Fruit fly (Drosophila melanogaster) whole organism, embryonic: ENCODE measurements around the gene TfIIFbeta.

Experiments used
- Aef1 ChIP-seq: fragments of 200-800 bp; sonication (Bioruptor generic); IDR thresholded peaks from 3 replicates; pipeline ENCODE4 v1.3.6; 2022; ENCODE audit warnings: missing biosample characterization, missing genetic modification characterization
- CG10274 ChIP-seq: fragments of 200-800 bp; sonication (Bioruptor generic); optimal IDR thresholded peaks from 3 replicates; lab custom pipeline; 2017; ENCODE audit warnings: missing biosample characterization, mild to moderate bottlenecking, missing genetic modification characterization
- CG10431 ChIP-seq: fragments of 200-800 bp; sonication (Bioruptor generic); optimal IDR thresholded peaks from 3 replicates; lab custom pipeline; 2018; ENCODE audit warnings: missing biosample characterization, mild to moderate bottlenecking, missing genetic modification characterization
- CG12219 ChIP-seq: fragments of 200-800 bp; sonication (Bioruptor generic); optimal IDR thresholded peaks from 3 replicates; lab custom pipeline; 2018; ENCODE audit warnings: missing biosample characterization, mild to moderate bottlenecking, missing genetic modification characterization
- CG13424 ChIP-seq: fragments of 200-800 bp; sonication (Bioruptor generic); optimal IDR thresholded peaks from 2 replicates; lab custom pipeline; 2019; ENCODE audit warnings: missing biosample characterization, mild to moderate bottlenecking, missing genetic modification characterization, moderate library complexity
- CG1529 ChIP-seq: fragments of 200-800 bp; sonication (Bioruptor generic); optimal IDR thresholded peaks from 3 replicates; lab custom pipeline; 2018; ENCODE audit warnings: missing biosample characterization, missing genetic modification characterization
- CG15514 ChIP-seq: fragments of 200-800 bp; sonication (Bioruptor generic); optimal IDR thresholded peaks from 3 replicates; lab custom pipeline; 2017; ENCODE audit warnings: missing biosample characterization, missing genetic modification characterization, mild to moderate bottlenecking, moderate library complexity, missing genetic modification reagents
- CG15601 ChIP-seq: fragments of 200-800 bp; sonication (Bioruptor generic); optimal IDR thresholded peaks from 3 replicates; lab custom pipeline; 2019; ENCODE audit warnings: missing biosample characterization, mild to moderate bottlenecking, missing genetic modification characterization, moderate library complexity
- CG16815 ChIP-seq: fragments of 200-800 bp; sonication (Bioruptor generic); optimal IDR thresholded peaks from 3 replicates; lab custom pipeline; 2017; ENCODE audit warnings: missing biosample characterization, mild to moderate bottlenecking, missing genetic modification characterization
- CG17186 ChIP-seq: fragments of 200-800 bp; sonication (Bioruptor generic); optimal IDR thresholded peaks from 3 replicates; lab custom pipeline; 2017; ENCODE audit warnings: missing biosample characterization, missing genetic modification reagents, missing genetic modification characterization
- CG17829 ChIP-seq: fragments of 200-800 bp; optimal IDR thresholded peaks from 2 replicates; lab custom pipeline; 2019; ENCODE audit warnings: missing biosample characterization, mild to moderate bottlenecking, missing genetic modification characterization, moderate library complexity
- CG17912 ChIP-seq: fragments of 200-800 bp; sonication (Bioruptor generic); optimal IDR thresholded peaks from 2 replicates; lab custom pipeline; 2018; ENCODE audit warnings: missing biosample characterization, mild to moderate bottlenecking, missing genetic modification characterization
- CG18476 ChIP-seq: fragments of 200-800 bp; sonication (Bioruptor generic); optimal IDR thresholded peaks from 2 replicates; lab custom pipeline; 2016; ENCODE audit warnings: missing biosample characterization, mild to moderate bottlenecking, missing genetic modification characterization
- CG2116 ChIP-seq: fragments of 200-800 bp; sonication (Bioruptor generic); optimal IDR thresholded peaks from 3 replicates; lab custom pipeline; 2018; ENCODE audit warnings: missing biosample characterization, mild to moderate bottlenecking, missing genetic modification characterization
- CG30431 ChIP-seq: fragments of 200-800 bp; sonication (Bioruptor generic); optimal IDR thresholded peaks from 2 replicates; lab custom pipeline; 2017; ENCODE audit warnings: missing biosample characterization, missing genetic modification characterization
- CG7963 ChIP-seq: fragments of 200-800 bp; sonication (Bioruptor generic); IDR thresholded peaks from 3 replicates; pipeline ENCODE4 v1.3.6; 2022; ENCODE audit warnings: missing biosample characterization, missing genetic modification characterization; ENCODE audit not compliant: partially characterized antibody
- CG9797 ChIP-seq: fragments of 200-800 bp; sonication (Bioruptor generic); optimal IDR thresholded peaks from 3 replicates; lab custom pipeline; 2018; ENCODE audit warnings: missing biosample characterization, mild to moderate bottlenecking, missing genetic modification characterization
- CG9932 ChIP-seq: fragments of 200-800 bp; sonication (Bioruptor generic); IDR thresholded peaks from 2 replicates; pipeline ENCODE4 v1.3.6; 2022; ENCODE audit warnings: missing biosample characterization, missing genetic modification characterization
- Camta ChIP-seq: fragments of 200-800 bp; sonication (Bioruptor generic); optimal IDR thresholded peaks from 2 replicates; lab custom pipeline; 2016; ENCODE audit warnings: missing biosample characterization, missing genetic modification characterization
- Doc2 ChIP-seq: fragments of 200-800 bp; sonication (Bioruptor generic); IDR thresholded peaks from 2 replicates; pipeline ENCODE4 v1.3.6; 2022; ENCODE audit warnings: missing biosample characterization, missing genetic modification characterization
- H15 ChIP-seq: fragments of 200-800 bp; sonication (Bioruptor generic); IDR thresholded peaks from 3 replicates; pipeline ENCODE4 v1.3.6; 2022; ENCODE audit warnings: missing biosample characterization, missing genetic modification characterization
- HLH54F ChIP-seq: fragments of 200-800 bp; sonication (Bioruptor generic); optimal IDR thresholded peaks from 3 replicates; lab custom pipeline; 2016; ENCODE audit warnings: missing biosample characterization, missing genetic modification characterization
- Hand ChIP-seq: fragments of 200-800 bp; sonication (Bioruptor generic); optimal IDR thresholded peaks from 2 replicates; lab custom pipeline; 2017; ENCODE audit warnings: mild to moderate bottlenecking, missing biosample characterization, missing genetic modification reagents, missing genetic modification characterization
- Hey ChIP-seq: fragments of 200-800 bp; sonication (Bioruptor generic); optimal IDR thresholded peaks from 3 replicates; lab custom pipeline; 2018; ENCODE audit warnings: missing biosample characterization, mild to moderate bottlenecking, missing genetic modification characterization
- Hmr ChIP-seq: fragments of 200-800 bp; sonication (Bioruptor generic); optimal IDR thresholded peaks from 3 replicates; lab custom pipeline; 2017; ENCODE audit warnings: mild to moderate bottlenecking, missing biosample characterization, missing genetic modification reagents, missing genetic modification characterization
- Hsf ChIP-seq: fragments of 200-800 bp; sonication (Bioruptor generic); optimal IDR thresholded peaks from 3 replicates; lab custom pipeline; 2016; ENCODE audit warnings: missing biosample characterization, missing genetic modification characterization
- NFAT ChIP-seq: fragments of 200-800 bp; sonication (Bioruptor generic); IDR thresholded peaks from 2 replicates; pipeline ENCODE4 v1.3.6; 2022; ENCODE audit warnings: missing biosample characterization, missing genetic modification characterization
- Pdp1 ChIP-seq, 2 experiments: fragments of 200-800 bp; sonication (Bioruptor generic); optimal IDR thresholded peaks; 3 replicates each; lab custom pipeline; 2016; ENCODE audit warnings: missing biosample characterization in 2 of 2, missing genetic modification characterization in 2 of 2, mild to moderate bottlenecking in 1 of 2, moderate library complexity in 1 of 2
- Rx ChIP-seq: fragments of 200-800 bp; sonication (Bioruptor generic); IDR thresholded peaks from 2 replicates; pipeline ENCODE4 v1.3.6; 2022; ENCODE audit warnings: missing biosample characterization, missing genetic modification characterization
- Scr ChIP-seq: fragments of 200-800 bp; sonication (Bioruptor generic); IDR thresholded peaks from 2 replicates; pipeline ENCODE4 v1.3.6; 2022; ENCODE audit warnings: missing biosample characterization, missing genetic modification characterization; ENCODE audit not compliant: partially characterized antibody
- Ssrp ChIP-seq: fragments of 200-800 bp; sonication (Bioruptor generic); optimal IDR thresholded peaks from 2 replicates; lab custom pipeline; 2018; ENCODE audit warnings: missing biosample characterization, mild to moderate bottlenecking, missing genetic modification characterization, moderate library complexity
- Taf1 ChIP-seq: fragments of 200-800 bp; sonication (Bioruptor generic); IDR thresholded peaks from 2 replicates; pipeline ENCODE4 v1.3.6; 2022; ENCODE audit warnings: missing biosample characterization, missing genetic modification characterization
- br ChIP-seq: fragments of >200 bp; optimal IDR thresholded peaks from 2 replicates; lab custom pipeline; 2017
- chinmo ChIP-seq: fragments of 200-800 bp; sonication (Bioruptor generic); IDR thresholded peaks from 4 replicates; pipeline ENCODE4 v1.3.6; 2022; ENCODE audit warnings: missing biosample characterization, missing genetic modification characterization; ENCODE audit not compliant: partially characterized antibody
- crc ChIP-seq: fragments of 200-800 bp; sonication (Bioruptor generic); optimal IDR thresholded peaks from 2 replicates; lab custom pipeline; 2016; ENCODE audit warnings: missing biosample characterization, missing genetic modification characterization
- dysf ChIP-seq: fragments of 200-800 bp; sonication (Bioruptor generic); IDR thresholded peaks from 3 replicates; pipeline ENCODE4 v1.3.6; 2022; ENCODE audit warnings: missing biosample characterization, missing genetic modification characterization
- fd64A ChIP-seq: fragments of 200-800 bp; sonication (Bioruptor generic); optimal IDR thresholded peaks from 3 replicates; lab custom pipeline; 2018; ENCODE audit warnings: missing biosample characterization, mild to moderate bottlenecking, missing genetic modification characterization
- gce ChIP-seq: fragments of 200-800 bp; sonication (Bioruptor generic); IDR thresholded peaks from 3 replicates; pipeline ENCODE4 v1.3.6; 2022; ENCODE audit warnings: missing biosample characterization, missing genetic modification characterization
- gcm ChIP-seq: fragments of 200-800 bp; sonication (Bioruptor generic); optimal IDR thresholded peaks from 2 replicates; lab custom pipeline; 2019; ENCODE audit warnings: missing biosample characterization, mild to moderate bottlenecking, missing genetic modification characterization, moderate library complexity
- hb ChIP-seq: fragments of 200-800 bp; sonication (Bioruptor generic); IDR thresholded peaks from 3 replicates; pipeline ENCODE4 v1.3.6; 2022; ENCODE audit warnings: missing biosample characterization, missing genetic modification characterization; ENCODE audit not compliant: partially characterized antibody
- hth ChIP-seq: fragments of >200 bp; optimal IDR thresholded peaks from 2 replicates; lab custom pipeline; 2017; ENCODE audit warnings: inconsistent platforms
- kah ChIP-seq: fragments of 200-800 bp; sonication (Bioruptor generic); optimal IDR thresholded peaks from 2 replicates; lab custom pipeline; 2018; ENCODE audit warnings: missing biosample characterization, mild to moderate bottlenecking, missing genetic modification characterization
- lov ChIP-seq, 2 experiments: fragments of 200-800 bp in 1 of 2; fragments of >200 bp in 1 of 2; sonication (Bioruptor generic) in 1 of 2; IDR thresholded peaks in 1 of 2; optimal IDR thresholded peaks in 1 of 2; 2 replicates in 1 of 2; 3 replicates in 1 of 2; pipeline versions ENCODE4 v1.3.6 to Lab custom; 2017 to 2022; ENCODE audit warnings: missing biosample characterization in 1 of 2, missing genetic modification characterization in 1 of 2
- nau ChIP-seq: fragments of 200-800 bp; sonication (Bioruptor generic); optimal IDR thresholded peaks from 3 replicates; lab custom pipeline; 2017; ENCODE audit warnings: missing biosample characterization, mild to moderate bottlenecking, missing genetic modification characterization, missing genetic modification reagents
- rib ChIP-seq: fragments of 200-800 bp; sonication (Bioruptor generic); IDR thresholded peaks from 2 replicates; pipeline ENCODE4 v1.3.6; 2022; ENCODE audit warnings: missing biosample characterization, missing genetic modification characterization
- shn ChIP-seq: fragments of 200-800 bp; sonication (Bioruptor generic); optimal IDR thresholded peaks from 3 replicates; lab custom pipeline; 2016; ENCODE audit warnings: missing biosample characterization, missing genetic modification characterization
- sna ChIP-seq: fragments of 200-800 bp; sonication (Bioruptor generic); IDR thresholded peaks from 2 replicates; pipeline ENCODE4 v1.3.6; 2022; ENCODE audit warnings: missing biosample characterization, missing genetic modification characterization; ENCODE audit not compliant: partially characterized antibody
- stwl ChIP-seq: fragments of 200-800 bp; sonication (Bioruptor generic); optimal IDR thresholded peaks from 3 replicates; lab custom pipeline; 2018; ENCODE audit warnings: missing biosample characterization, mild to moderate bottlenecking, missing genetic modification characterization, moderate library complexity
- tap ChIP-seq: fragments of 200-800 bp; optimal IDR thresholded peaks from 3 replicates; lab custom pipeline; 2019; ENCODE audit warnings: missing biosample characterization, mild to moderate bottlenecking, missing genetic modification characterization, moderate library complexity
- zen2 ChIP-seq: fragments of 200-800 bp; sonication (Bioruptor generic); IDR thresholded peaks from 3 replicates; pipeline ENCODE4 v1.3.6; 2022; ENCODE audit warnings: missing biosample characterization, missing genetic modification characterization; ENCODE audit not compliant: partially characterized antibody

The TfIIFbeta gene

dm6 chr3R:10784058-10784499 lies 16.5 kb upstream of the TfIIFbeta start, which contains the start of the genes mRpL37 and Rbp1 (continued):
- peak; percentile 81 for TF ChIP-seq Ssrp
- TF ChIP-seq CG9932 (GFP tag; lab: Robert Waterston, UW) = peak; percentile 91
- TF ChIP-seq Hey (tag; lab: Kevin White, UChicago) = no peak
- no peak for TF ChIP-seq Hand (GFP tag; lab: Kevin White, UChicago)
- peak; percentile 24 for TF ChIP-seq CG1529 (GFP tag; lab: Kevin White, UChicago)
- no peak for TF ChIP-seq Hmr (GFP tag; lab: Kevin White, UChicago)
- peak; percentile 53 for TF ChIP-seq CG15514 (GFP tag; lab: Kevin White, UChicago)
- TF ChIP-seq tap = no peak
- peak; percentile 88 for TF ChIP-seq dysf (GFP tag; lab: Robert Waterston, UW)
- peak; percentile 40 for TF ChIP-seq CG30431 (GFP tag; lab: Kevin White, UChicago)
- TF ChIP-seq CG15601 = peak; percentile 78
- no peak for TF ChIP-seq hth (lab: Kevin White, UChicago)
- TF ChIP-seq rib (GFP tag; lab: Robert Waterston, UW) = no peak
- TF ChIP-seq kah (GFP tag; lab: Kevin White, UChicago) = no peak
- no peak for TF ChIP-seq CG12219 (GFP tag; lab: Kevin White, UChicago)
- peak; percentile 58; the same call in 1 of the 2 replicates for TF ChIP-seq NFAT (GFP tag; lab: Robert Waterston, UW)
- peak; percentile 63 for TF ChIP-seq CG18476 (GFP tag; lab: Kevin White, UChicago)
- TF ChIP-seq CG9797 (GFP tag; lab: Kevin White, UChicago) = peak; percentile 71
- peak; percentile 33 for TF ChIP-seq Camta (GFP tag; lab: Kevin White, UChicago)
- TF ChIP-seq Doc2 = no peak
- TF ChIP-seq lov (optimal IDR thresholded peaks at IDR 0.05; lab: Kevin White, UChicago) = no peak
- TF ChIP-seq lov (GFP tag; IDR thresholded peaks at IDR 0.05; lab: Robert Waterston, UW) = no peak
- TF ChIP-seq CG17912 (GFP tag; lab: Kevin White, UChicago) = peak; percentile 5
- TF ChIP-seq HLH54F (GFP tag; lab: Kevin White, UChicago) = peak; percentile 66
- TF ChIP-seq Taf1 = peak; percentile 63; the same call in 1 of the 2 replicates
- TF ChIP-seq Rx (GFP tag; lab: Robert Waterston, UW) = no peak; the same call in 1 of the 2 replicates
- TF ChIP-seq gce (GFP tag; lab: Robert Waterston, UW) = no peak
- TF ChIP-seq CG17829 = peak; percentile 89
- TF ChIP-seq sna (GFP tag; lab: Robert Waterston, UW) = peak; percentile 86
- TF ChIP-seq chinmo (GFP tag; lab: Robert Waterston, UW) = peak; percentile 66; the same call in 1 of the 4 replicates
- peak; percentile 21 for TF ChIP-seq CG17186 (GFP tag; lab: Kevin White, UChicago)
- TF ChIP-seq CG2116 = peak; percentile 63
- TF ChIP-seq hb (GFP tag; lab: Robert Waterston, UW) = peak; percentile 89
- no peak for TF ChIP-seq H15 (GFP tag; lab: Robert Waterston, UW)
- TF ChIP-seq CG16815 = peak; percentile 79
- peak; percentile 55; the same call in 1 of the 3 replicates for TF ChIP-seq zen2
- TF ChIP-seq Hsf (GFP tag; lab: Kevin White, UChicago) = peak; percentile 80
- no peak for TF ChIP-seq CG10274 (GFP tag; lab: Kevin White, UChicago)
- TF ChIP-seq gcm (GFP tag; lab: Kevin White, UChicago) = no peak
- TF ChIP-seq crc = no peak
- TF ChIP-seq Scr (GFP tag; lab: Robert Waterston, UW) = peak; percentile 99
- peak; percentile 87 for TF ChIP-seq CG13424 (tag; lab: Kevin White, UChicago)
- TF ChIP-seq Pdp1 (GFP tag; optimal IDR thresholded peaks at IDR 0.05; lab: Kevin White, UChicago) = peak; percentile 82 to 89
- TF ChIP-seq Aef1 (GFP tag; lab: Robert Waterston, UW) = peak; percentile 88
- no peak for TF ChIP-seq br
- no peak for TF ChIP-seq CG7963
- TF ChIP-seq CG10431 (GFP tag; lab: Kevin White, UChicago) = no peak
- TF ChIP-seq fd64A (GFP tag; lab: Kevin White, UChicago) = no peak
- TF ChIP-seq nau = no peak
- TF ChIP-seq stwl (tag; lab: Kevin White, UChicago) = peak; percentile 66
- peak; percentile 37 for TF ChIP-seq shn (GFP tag; lab: Kevin White, UChicago)
